Worm (Caenorhabditis elegans) whole organism, L4/young adult: ENCODE results near the gene T20G5.8.
"Not testable (repeated sequence)": the region's sequence is repeated elsewhere in the genome, so short reads cannot be mapped to it uniquely, and the experiment has no call there.

ENCODE experiments used
- W03F9.2 ChIP-seq: fragments of 150-350 bp; optimal IDR thresholded peaks from 2 replicates; lab custom pipeline; 2014; ENCODE audit warnings: missing biosample characterization, missing genetic modification characterization
- dao-5 ChIP-seq: sonication (generic microtip); optimal IDR thresholded peaks from 2 replicates; lab custom pipeline; 2016; ENCODE audit warnings: missing genotype, missing genetic modification characterization, moderate library complexity, missing compliant biosample characterization
- him-1 ChIP-seq: sonication (generic microtip); optimal IDR thresholded peaks from 2 replicates; lab custom pipeline; 2016; ENCODE audit warnings: missing genotype, missing genetic modification reagents, missing genetic modification characterization, missing compliant biosample characterization

T20G5.8 gene

DNA sequence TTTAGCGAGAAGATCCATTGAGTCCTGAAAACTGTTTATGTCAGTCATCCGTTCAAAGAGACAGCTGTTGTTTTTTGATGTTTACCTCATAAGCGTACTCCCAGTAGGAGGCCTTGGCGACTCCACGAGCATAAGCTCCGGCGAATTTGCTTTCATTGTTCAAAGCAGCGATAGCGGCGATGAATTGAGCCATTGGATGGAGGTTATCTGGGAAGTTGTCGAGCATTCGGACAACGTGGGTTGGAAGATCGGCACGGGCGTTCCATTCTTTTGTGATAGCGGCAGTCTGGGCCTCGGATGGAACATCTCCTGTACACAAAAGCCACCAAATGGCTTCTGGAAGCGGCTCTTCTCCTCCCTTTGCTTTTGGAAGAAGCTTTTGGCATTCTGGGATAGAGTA, 16.7 kb downstream of the T20G5.8 start:
- no peak for TF ChIP-seq dao-5 (tag; lab: Kevin White, UChicago)
- no peak for TF ChIP-seq him-1 (tag; lab: Kevin White, UChicago)
- no peak for TF ChIP-seq W03F9.2 (tag; lab: Kevin White, UChicago)

DNA sequence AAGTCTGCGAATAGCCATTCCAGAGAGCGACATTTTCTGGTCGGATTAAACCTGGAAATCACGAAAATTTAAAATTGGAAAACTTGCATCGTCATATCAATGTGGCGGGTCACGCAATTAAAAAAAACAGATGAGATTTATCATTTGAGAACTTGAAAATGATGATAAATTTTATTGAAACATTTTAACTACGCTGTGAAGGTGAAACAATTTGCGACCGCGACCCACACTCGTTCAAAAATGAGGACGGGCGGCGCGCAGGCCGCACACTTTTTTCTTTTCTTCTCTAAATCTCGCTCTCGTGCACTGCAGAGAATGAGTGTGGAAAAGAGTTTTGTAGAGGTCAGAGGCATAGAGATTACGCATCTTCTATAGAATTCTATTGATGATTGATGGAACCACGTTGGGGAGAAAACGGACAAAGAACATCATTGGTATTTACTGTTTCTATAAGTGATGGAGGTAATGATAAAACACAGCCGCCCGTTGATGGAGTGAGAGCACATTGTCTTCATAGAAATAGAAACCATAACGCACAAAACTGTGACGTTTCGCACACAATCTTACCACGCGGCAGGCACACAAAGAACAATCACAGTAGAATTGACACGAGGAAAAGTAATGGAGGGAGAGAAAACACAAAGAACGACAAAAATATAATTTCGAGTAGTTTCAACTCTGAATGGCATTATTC, 17.6 kb downstream of the T20G5.8 start, which contains the start of gene cts-1:
Gene cts-1, minus strand, starts transcription at position 51 of the 694 bp plus-strand sequence.
- TF ChIP-seq W03F9.2 (tag; lab: Kevin White, UChicago) (peak; percentile 57), dao-5 (tag; lab: Kevin White, UChicago) (no peak), him-1 (tag; lab: Kevin White, UChicago) (no peak)

DNA sequence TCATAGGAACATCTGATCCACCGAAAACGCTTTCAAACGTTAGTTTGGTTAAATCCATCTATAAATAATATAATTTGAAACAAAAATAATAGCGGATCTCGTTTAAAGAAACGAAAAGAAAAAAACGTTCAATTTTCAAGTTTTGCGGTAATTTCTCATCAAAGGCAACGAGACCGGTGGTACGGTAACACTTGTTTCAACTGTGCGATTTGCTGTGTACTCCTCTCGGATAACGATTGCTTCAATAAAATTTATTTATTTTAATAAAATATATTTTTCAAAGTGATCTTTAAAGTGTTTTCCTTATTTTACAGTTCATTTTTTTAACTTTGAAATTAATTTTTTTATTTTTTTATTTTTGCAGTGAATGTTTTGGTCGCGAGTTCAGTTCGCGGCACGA, 19.4 kb downstream of the T20G5.8 start, which contains the start of the genes rde-4 and cox-14:
Gene rde-4, minus strand, starts transcription at position 60 of the 400 bp plus-strand sequence.
Gene cox-14, plus strand, starts transcription at position 356 of the 400 bp plus-strand sequence.
- TF ChIP-seq dao-5 (tag; lab: Kevin White, UChicago) (no peak), W03F9.2 (tag; lab: Kevin White, UChicago) (peak; percentile 82), him-1 (tag; lab: Kevin White, UChicago) (no peak)

DNA sequence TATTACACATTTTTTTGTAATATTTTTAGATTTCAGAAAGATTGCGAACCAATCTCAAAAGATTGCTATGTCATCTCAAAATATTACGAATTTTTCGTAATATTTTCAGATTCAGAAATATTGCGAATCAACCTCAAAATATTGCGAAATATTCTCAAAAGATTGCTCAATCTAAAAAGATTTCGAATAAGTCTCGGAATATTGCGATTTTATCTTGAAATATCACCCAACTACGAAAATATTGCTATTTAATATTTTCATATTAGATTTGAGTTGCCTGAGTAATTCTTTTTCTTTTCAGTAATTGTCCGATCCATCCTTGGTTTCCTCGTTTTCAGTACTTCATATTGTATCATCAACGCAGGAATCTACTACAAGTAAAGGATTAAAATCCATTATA, 22.7 kb downstream of the T20G5.8 start, which contains the start of gene Y70G10A.4:
Gene Y70G10A.4, plus strand, starts transcription at position 301 of the 400 bp plus-strand sequence.
- TF ChIP-seq dao-5, W03F9.2, him-1 (tag; lab: Kevin White, UChicago): not testable (repeated sequence)

DNA sequence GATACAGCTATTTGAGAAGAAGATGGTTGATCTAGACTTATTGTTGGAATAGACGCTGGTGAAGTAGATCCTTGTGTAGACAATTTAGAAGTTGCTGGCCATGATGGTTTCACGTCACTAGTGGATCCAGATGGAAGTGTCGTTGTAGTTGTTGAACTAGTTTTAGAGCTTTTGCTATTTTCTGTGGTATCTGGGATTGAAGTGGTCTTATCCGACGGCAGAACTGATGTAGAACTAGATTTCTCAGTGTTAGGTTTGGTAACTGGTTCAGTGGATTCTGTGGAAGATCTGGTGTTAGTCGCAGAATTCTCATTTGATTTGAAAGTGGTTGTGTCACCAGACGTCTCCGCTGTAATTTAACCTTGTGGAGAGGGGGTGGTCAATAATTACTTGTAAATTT, 32.5 kb downstream of the T20G5.8 start:
- TF ChIP-seq him-1 (tag; lab: Kevin White, UChicago): no peak

DNA sequence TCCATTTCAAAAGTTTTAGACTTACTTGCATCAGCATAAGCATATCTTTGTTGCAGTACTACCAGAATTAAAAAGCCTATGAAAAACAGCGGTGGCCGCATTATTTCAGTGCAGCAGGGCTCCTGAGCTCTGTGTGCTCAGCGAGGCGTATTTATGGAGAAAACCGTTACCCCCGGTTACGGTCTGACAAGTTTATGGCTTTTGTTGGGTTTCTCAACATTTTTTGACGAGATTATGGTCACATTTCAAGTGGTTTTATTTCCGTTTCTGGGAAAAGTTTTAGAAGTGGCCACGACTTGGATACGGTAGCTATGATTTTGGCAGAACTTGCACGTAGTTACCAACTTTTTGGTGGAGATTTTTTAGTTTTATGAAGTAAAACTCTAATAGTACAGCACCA, 34.8 kb downstream of the T20G5.8 start, which contains the start of gene paml-1:
Gene paml-1, minus strand, starts transcription at position 101 of the 400 bp plus-strand sequence.
- no peak for TF ChIP-seq W03F9.2 (tag; lab: Kevin White, UChicago)
- TF ChIP-seq dao-5 (tag; lab: Kevin White, UChicago): no peak
- no peak for TF ChIP-seq him-1 (tag; lab: Kevin White, UChicago)

DNA sequence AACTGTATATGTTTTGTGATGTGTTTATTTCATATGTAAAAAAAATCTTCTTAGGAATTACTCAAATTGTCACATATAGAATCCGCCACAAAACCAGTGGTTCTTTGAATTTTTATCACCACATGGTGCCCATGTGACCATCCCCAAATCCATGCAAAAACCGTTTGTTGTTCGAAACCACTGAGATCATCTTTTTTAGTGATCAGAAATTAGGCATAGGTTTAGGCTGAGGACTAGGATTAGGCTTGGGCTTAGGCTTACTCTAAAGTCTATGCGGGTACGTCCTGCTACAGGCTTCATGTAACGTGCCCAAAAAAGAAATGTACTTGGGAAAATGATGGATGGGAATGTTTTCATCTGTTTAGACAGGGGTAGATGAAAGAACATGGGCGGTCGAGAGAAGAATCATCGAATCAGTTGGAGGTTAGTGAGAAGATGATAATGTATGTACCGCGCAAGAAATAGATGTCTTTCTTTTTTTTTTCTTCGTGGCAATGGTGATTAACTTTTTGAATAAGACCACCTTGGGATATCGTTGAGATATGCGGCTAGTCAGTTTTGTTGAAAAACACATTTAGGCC, 37.2 kb downstream of the T20G5.8 start:
- TF ChIP-seq W03F9.2 (tag; lab: Kevin White, UChicago): no peak
- no peak for TF ChIP-seq dao-5 (tag; lab: Kevin White, UChicago)
- no peak for TF ChIP-seq him-1 (tag; lab: Kevin White, UChicago)

DNA sequence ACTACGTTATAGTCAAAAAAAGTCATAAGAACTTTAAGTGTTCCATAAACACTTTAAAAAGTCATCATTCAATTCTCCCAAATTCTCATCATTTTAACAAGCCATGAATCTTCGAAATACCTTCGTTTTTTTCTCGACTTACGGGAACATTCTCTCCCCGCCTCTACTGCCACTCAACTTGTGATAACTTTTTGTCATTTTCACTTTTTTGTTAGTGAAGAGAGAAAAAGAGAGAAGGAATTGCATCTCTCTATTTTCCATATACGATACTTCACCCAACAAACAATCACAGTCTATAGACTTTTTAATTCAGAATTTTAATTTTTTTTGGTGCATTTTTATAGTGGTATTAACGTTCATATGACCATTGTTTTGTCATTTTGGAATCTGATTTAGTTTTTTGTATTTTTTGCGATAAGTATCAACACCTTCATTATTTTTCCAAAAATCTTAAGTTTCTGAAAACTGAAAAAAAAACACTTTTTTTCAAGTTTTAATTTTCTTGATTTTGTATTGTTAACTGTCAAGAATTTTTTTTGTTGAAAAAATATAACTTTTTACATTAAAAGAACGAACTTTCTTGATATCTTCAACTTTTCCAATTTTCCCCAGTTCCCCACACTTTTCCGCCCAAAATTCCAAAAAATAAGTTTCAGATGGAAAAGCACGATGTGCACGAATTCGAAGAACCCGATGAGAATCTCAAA, 39.4 kb downstream of the T20G5.8 start, which contains the start of gene Y70G10A.3:
Gene Y70G10A.3, plus strand, starts transcription at position 657 of the 707 bp plus-strand sequence.
- TF ChIP-seq W03F9.2 (tag; lab: Kevin White, UChicago) (no peak), dao-5 (tag; lab: Kevin White, UChicago) (no peak), him-1 (tag; lab: Kevin White, UChicago) (no peak)

DNA sequence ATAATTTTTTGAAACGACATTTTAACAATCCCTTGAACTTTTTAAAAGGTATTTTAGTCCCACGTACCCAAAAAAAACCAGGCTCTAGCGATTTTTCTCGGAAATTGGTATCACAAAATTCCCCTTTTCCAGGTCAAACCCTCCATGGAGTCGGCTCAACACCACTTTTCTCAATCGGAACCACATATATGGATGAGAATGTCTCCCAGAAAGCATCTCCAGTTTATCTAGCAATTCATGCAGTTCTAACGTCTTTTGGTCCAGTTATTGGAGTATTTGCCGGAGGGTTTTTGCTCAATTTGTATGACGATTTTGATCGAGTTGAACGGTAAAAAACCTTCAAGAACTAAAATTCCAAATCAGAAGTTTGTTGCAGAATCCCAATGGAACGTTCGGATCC, 40.9 kb downstream of the T20G5.8 start:
- TF ChIP-seq W03F9.2 (tag; lab: Kevin White, UChicago) (no peak), dao-5 (tag; lab: Kevin White, UChicago) (no peak), him-1 (tag; lab: Kevin White, UChicago) (no peak)

DNA sequence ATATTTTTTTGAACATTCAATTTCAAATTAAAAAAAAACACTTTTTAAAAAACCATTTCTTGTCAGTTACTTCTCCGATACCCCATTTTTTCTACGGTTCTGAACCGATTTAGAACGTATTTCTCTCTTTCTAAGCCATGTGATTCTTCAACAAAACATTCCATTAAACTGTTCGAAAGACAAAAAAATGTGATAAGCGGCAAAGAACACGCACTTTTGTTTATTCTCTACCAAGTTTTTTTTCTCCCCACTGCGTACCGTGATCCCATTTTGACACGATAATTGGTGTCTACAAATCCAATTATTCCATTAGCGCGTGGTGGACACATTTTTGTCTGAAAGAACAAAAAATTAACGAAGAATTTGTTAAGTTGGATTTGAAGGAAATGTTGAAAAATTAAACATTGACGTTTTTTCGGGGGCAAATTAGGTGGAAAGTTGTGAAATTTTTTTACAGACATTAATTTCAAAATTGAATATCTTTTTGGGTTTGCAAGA, 42.2 kb downstream of the T20G5.8 start:
- TF ChIP-seq W03F9.2 (tag; lab: Kevin White, UChicago) (no peak), dao-5 (tag; lab: Kevin White, UChicago) (no peak), him-1 (tag; lab: Kevin White, UChicago) (no peak)

DNA sequence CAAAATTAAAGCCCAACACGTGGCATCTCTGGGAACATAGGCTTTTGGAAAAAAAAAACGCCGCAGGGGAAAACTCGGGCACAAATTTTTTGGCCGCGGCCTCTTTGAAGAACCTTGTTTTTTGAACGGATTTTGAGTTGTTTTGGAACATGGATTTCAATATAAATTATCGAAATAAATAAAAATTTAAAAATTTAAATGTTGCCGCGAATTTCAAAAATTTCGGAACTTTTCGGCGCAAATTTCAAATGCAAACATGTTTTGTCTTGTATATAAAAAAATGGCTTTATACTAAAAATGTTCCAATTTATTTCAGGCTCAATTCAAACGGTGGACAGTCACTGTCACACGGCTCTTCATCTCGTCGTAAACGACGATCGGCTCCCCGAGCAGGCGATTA, 44.9 kb downstream of the T20G5.8 start:
- TF ChIP-seq dao-5 (tag; lab: Kevin White, UChicago) (no peak), W03F9.2 (tag; lab: Kevin White, UChicago) (no peak), him-1 (tag; lab: Kevin White, UChicago) (no peak)

DNA sequence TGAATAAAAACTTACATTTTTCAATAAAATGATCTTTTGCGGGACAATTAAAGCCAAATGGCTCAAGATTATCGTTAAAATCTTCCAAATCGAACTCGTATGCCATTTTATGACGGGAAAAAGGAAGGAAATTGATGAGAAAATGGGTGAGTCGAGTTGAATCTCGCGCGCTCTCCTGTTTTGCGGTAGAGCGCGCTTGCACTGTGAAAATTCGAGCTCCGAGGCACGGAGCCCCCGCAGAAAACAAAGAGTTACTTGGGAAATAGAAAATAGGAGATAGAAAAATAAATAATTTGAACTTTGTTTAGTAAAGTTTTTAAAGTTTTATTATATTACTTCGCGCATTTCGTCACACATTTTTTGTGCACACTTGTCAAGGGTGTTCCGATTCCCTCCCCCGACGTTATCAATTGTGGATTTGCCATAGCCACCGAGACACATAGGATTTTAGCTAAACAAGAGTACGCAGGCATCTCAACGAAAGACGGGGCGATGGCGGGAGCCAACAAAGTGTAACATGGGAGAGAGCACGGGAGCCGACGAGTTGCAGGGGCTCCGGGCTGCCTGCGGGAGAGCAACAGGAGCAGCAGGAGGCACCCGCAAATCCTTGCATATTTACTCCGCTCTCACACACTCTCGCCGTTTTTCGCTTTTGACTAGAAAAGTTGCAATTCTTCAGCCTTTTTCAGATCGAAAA, 49.4 kb downstream of the T20G5.8 start, which contains the start of the genes div-1 and cor-1:
Gene div-1, minus strand, starts transcription at position 119 of the 697 bp plus-strand sequence.
Gene cor-1, plus strand, starts transcription at position 671 of the 697 bp plus-strand sequence.
- TF ChIP-seq dao-5 (tag; lab: Kevin White, UChicago): no peak
